Fruit fly (Drosophila melanogaster) whole organism, embryonic: ENCODE data around the gene Syx5.

ENCODE experiments used
- Adf1 ChIP-seq: fragments of 200-800 bp; sonication (Bioruptor generic); IDR thresholded peaks from 2 replicates; pipeline ENCODE4 v1.3.6; 2022; ENCODE audit warnings: missing biosample characterization, missing genetic modification characterization
- CG10462 ChIP-seq: fragments of 200-800 bp; sonication (Bioruptor generic); optimal IDR thresholded peaks from 2 replicates; lab custom pipeline; 2016; ENCODE audit warnings: missing biosample characterization, missing genetic modification characterization
- CG11560 ChIP-seq: fragments of 200-800 bp; sonication (Bioruptor generic); IDR thresholded peaks from 3 replicates; pipeline ENCODE4 v1.3.6; 2022; ENCODE audit warnings: missing biosample characterization, missing genetic modification characterization
- CG11695 ChIP-seq: fragments of 200-800 bp; sonication (Bioruptor generic); IDR thresholded peaks from 3 replicates; pipeline ENCODE4 v1.3.6; 2022; ENCODE audit warnings: missing biosample characterization, missing genetic modification characterization
- CG13296 ChIP-seq: fragments of 200-800 bp; sonication (Bioruptor generic); optimal IDR thresholded peaks from 3 replicates; lab custom pipeline; 2018; ENCODE audit warnings: missing biosample characterization, mild to moderate bottlenecking, missing genetic modification characterization
- CG15073 ChIP-seq: fragments of 200-800 bp; sonication (Bioruptor generic); optimal IDR thresholded peaks from 2 replicates; lab custom pipeline; 2016; ENCODE audit warnings: missing biosample characterization, missing genetic modification characterization
- CG1602 ChIP-seq: fragments of 200-800 bp; sonication (Bioruptor generic); optimal IDR thresholded peaks from 3 replicates; lab custom pipeline; 2016; ENCODE audit warnings: missing biosample characterization, missing genetic modification characterization
- CG1603 ChIP-seq: fragments of 200-800 bp; sonication (Bioruptor generic); optimal IDR thresholded peaks from 2 replicates; lab custom pipeline; 2019; ENCODE audit warnings: missing biosample characterization, mild to moderate bottlenecking, missing genetic modification characterization, moderate library complexity
- CG32532 ChIP-seq: fragments of 200-800 bp; sonication (Bioruptor generic); IDR thresholded peaks from 2 replicates; pipeline ENCODE4 v1.3.6; 2022; ENCODE audit warnings: missing biosample characterization, missing genetic modification characterization
- CG4854 ChIP-seq: fragments of 200-800 bp; sonication (Bioruptor generic); optimal IDR thresholded peaks from 2 replicates; lab custom pipeline; 2016; ENCODE audit warnings: missing biosample characterization, missing genetic modification characterization, inconsistent platforms
- CG6813 ChIP-seq: fragments of 200-800 bp; sonication (Bioruptor generic); optimal IDR thresholded peaks from 2 replicates; lab custom pipeline; 2017; ENCODE audit warnings: missing biosample characterization, missing genetic modification characterization, mild to moderate bottlenecking, moderate library complexity, missing genetic modification reagents
- CG7556 ChIP-seq: fragments of 200-800 bp; sonication (Bioruptor generic); optimal IDR thresholded peaks from 2 replicates; lab custom pipeline; 2017; ENCODE audit warnings: missing biosample characterization, mild to moderate bottlenecking, missing genetic modification characterization
- CG7987 ChIP-seq: fragments of 200-800 bp; sonication (Bioruptor generic); optimal IDR thresholded peaks from 2 replicates; lab custom pipeline; 2018; ENCODE audit warnings: missing biosample characterization, mild to moderate bottlenecking, missing genetic modification characterization, moderate library complexity
- CG9797 ChIP-seq: fragments of 200-800 bp; sonication (Bioruptor generic); optimal IDR thresholded peaks from 3 replicates; lab custom pipeline; 2018; ENCODE audit warnings: missing biosample characterization, mild to moderate bottlenecking, missing genetic modification characterization
- CHES-1-like ChIP-seq: fragments of 200-800 bp; sonication (Bioruptor generic); optimal IDR thresholded peaks from 2 replicates; lab custom pipeline; 2016; ENCODE audit warnings: missing biosample characterization, missing genetic modification characterization
- CrebB ChIP-seq: fragments of 200-800 bp; sonication (Bioruptor generic); optimal IDR thresholded peaks from 3 replicates; lab custom pipeline; 2018; ENCODE audit warnings: missing biosample characterization, mild to moderate bottlenecking, missing genetic modification characterization
- Dek ChIP-seq: fragments of 200-800 bp; sonication (Bioruptor generic); optimal IDR thresholded peaks from 3 replicates; lab custom pipeline; 2019; ENCODE audit warnings: missing biosample characterization, mild to moderate bottlenecking, missing genetic modification characterization, moderate library complexity
- Dll ChIP-seq: fragments of 200-800 bp; sonication (Bioruptor generic); IDR thresholded peaks from 4 replicates; pipeline ENCODE4 v1.3.6; 2022; ENCODE audit warnings: missing biosample characterization, missing genetic modification characterization; ENCODE audit not compliant: partially characterized antibody
- Doc3 ChIP-seq: fragments of 200-800 bp; sonication (Bioruptor generic); IDR thresholded peaks from 3 replicates; pipeline ENCODE4 v1.3.6; 2022; ENCODE audit warnings: missing biosample characterization, missing genetic modification characterization; ENCODE audit not compliant: partially characterized antibody
- Drgx ChIP-seq: fragments of 200-800 bp; sonication (Bioruptor generic); IDR thresholded peaks from 2 replicates; pipeline ENCODE4 v1.3.6; 2022; ENCODE audit warnings: missing biosample characterization, missing genetic modification characterization
- E2f1 ChIP-seq: fragments of 200-800 bp; sonication (Bioruptor generic); IDR thresholded peaks from 2 replicates; pipeline ENCODE4 v1.3.6; 2022; ENCODE audit warnings: missing biosample characterization, missing genetic modification characterization
- ERR ChIP-seq: fragments of 200-800 bp; sonication (Bioruptor generic); optimal IDR thresholded peaks from 2 replicates; lab custom pipeline; 2016; ENCODE audit warnings: missing biosample characterization, missing genetic modification characterization
- H15 ChIP-seq: fragments of 200-800 bp; sonication (Bioruptor generic); IDR thresholded peaks from 3 replicates; pipeline ENCODE4 v1.3.6; 2022; ENCODE audit warnings: missing biosample characterization, missing genetic modification characterization
- HHEX ChIP-seq: fragments of 200-800 bp; sonication (Bioruptor generic); optimal IDR thresholded peaks from 3 replicates; lab custom pipeline; 2017; ENCODE audit warnings: missing biosample characterization, mild to moderate bottlenecking, missing genetic modification characterization, missing genetic modification reagents
- Hsf ChIP-seq: fragments of 200-800 bp; sonication (Bioruptor generic); optimal IDR thresholded peaks from 3 replicates; lab custom pipeline; 2016; ENCODE audit warnings: missing biosample characterization, missing genetic modification characterization
- MBD-R2 ChIP-seq: fragments of 200-800 bp; sonication (Bioruptor generic); IDR thresholded peaks from 2 replicates; pipeline ENCODE4 v1.3.6; 2022; ENCODE audit warnings: missing biosample characterization, missing genetic modification characterization
- Med ChIP-seq: fragments of 200-800 bp; sonication (Bioruptor generic); peaks from one replicate; lab custom pipeline; 2016; ENCODE audit warnings: missing biosample characterization, missing genetic modification characterization, mild to moderate bottlenecking, inconsistent platforms, moderate library complexity
- Myb ChIP-seq: fragments of 200-800 bp; sonication (Bioruptor generic); optimal IDR thresholded peaks from 2 replicates; lab custom pipeline; 2016; ENCODE audit warnings: missing biosample characterization, missing genetic modification characterization
- Ssrp ChIP-seq: fragments of 200-800 bp; sonication (Bioruptor generic); optimal IDR thresholded peaks from 2 replicates; lab custom pipeline; 2018; ENCODE audit warnings: missing biosample characterization, mild to moderate bottlenecking, missing genetic modification characterization, moderate library complexity
- Trl ChIP-seq, 3 experiments: fragments of >200 bp in 2 of 3; fragments of 200-800 bp in 1 of 3; sonication (Bioruptor generic) in 1 of 3; optimal IDR thresholded peaks; 2 replicates in 1 of 3; 3 replicates in 2 of 3; lab custom pipeline; 2016 to 2017; ENCODE audit warnings: missing biosample characterization in 1 of 3, missing genetic modification characterization in 1 of 3
- ab ChIP-seq: fragments of 200-800 bp; sonication (Bioruptor generic); optimal IDR thresholded peaks from 2 replicates; lab custom pipeline; 2016; ENCODE audit warnings: missing biosample characterization, missing genetic modification characterization
- amos ChIP-seq: fragments of 200-800 bp; sonication (Bioruptor generic); IDR thresholded peaks from 2 replicates; pipeline ENCODE4 v1.3.6; 2022; ENCODE audit warnings: missing biosample characterization, missing genetic modification characterization; ENCODE audit not compliant: partially characterized antibody
- ara ChIP-seq: fragments of 200-800 bp; sonication (Bioruptor generic); IDR thresholded peaks from 2 replicates; pipeline ENCODE4 v1.3.6; 2022; ENCODE audit warnings: missing biosample characterization, missing genetic modification characterization
- ash1 ChIP-seq: fragments of 200-800 bp; sonication (Bioruptor generic); optimal IDR thresholded peaks from 2 replicates; lab custom pipeline; 2018; ENCODE audit warnings: missing biosample characterization, mild to moderate bottlenecking, missing genetic modification characterization
- bbx ChIP-seq: fragments of 200-800 bp; sonication (Bioruptor generic); IDR thresholded peaks from 2 replicates; pipeline ENCODE4 v1.3.6; 2022; ENCODE audit warnings: missing biosample characterization, missing genetic modification characterization; ENCODE audit not compliant: partially characterized antibody
- btn ChIP-seq: fragments of 200-800 bp; sonication (Bioruptor generic); optimal IDR thresholded peaks from 2 replicates; lab custom pipeline; 2016; ENCODE audit warnings: missing biosample characterization, missing genetic modification characterization
- gcm2 ChIP-seq: fragments of 200-800 bp; sonication (Bioruptor generic); optimal IDR thresholded peaks from 2 replicates; lab custom pipeline; 2016; ENCODE audit warnings: missing biosample characterization, missing genetic modification characterization
- gem ChIP-seq: fragments of 200-800 bp; sonication (Bioruptor generic); optimal IDR thresholded peaks from 2 replicates; lab custom pipeline; 2019; ENCODE audit warnings: missing biosample characterization, mild to moderate bottlenecking, missing genetic modification characterization, moderate library complexity
- gro ChIP-seq: fragments of 200-800 bp; sonication (Bioruptor generic); optimal IDR thresholded peaks from 2 replicates; lab custom pipeline; 2016; ENCODE audit warnings: missing biosample characterization, missing genetic modification characterization
- nmo ChIP-seq: fragments of 200-800 bp; sonication (Bioruptor generic); optimal IDR thresholded peaks from 2 replicates; lab custom pipeline; 2018; ENCODE audit warnings: missing biosample characterization, mild to moderate bottlenecking, missing genetic modification characterization, moderate library complexity
- org-1 ChIP-seq: fragments of 200-800 bp; sonication (Bioruptor generic); optimal IDR thresholded peaks from 2 replicates; lab custom pipeline; 2017; ENCODE audit warnings: missing biosample characterization, missing genetic modification characterization
- peb ChIP-seq: fragments of 200-800 bp; sonication (Bioruptor generic); IDR thresholded peaks from 2 replicates; pipeline ENCODE4 v1.3.6; 2022; ENCODE audit warnings: missing biosample characterization, missing genetic modification characterization
- pho ChIP-seq: fragments of 200-800 bp; sonication (Bioruptor generic); optimal IDR thresholded peaks from 2 replicates; lab custom pipeline; 2016; ENCODE audit warnings: missing biosample characterization, missing genetic modification characterization
- sens ChIP-seq: fragments of 200-800 bp; sonication (Bioruptor generic); peaks from one replicate; lab custom pipeline; 2016; ENCODE audit warnings: missing biosample characterization, missing genetic modification characterization
- sim ChIP-seq: fragments of 200-800 bp; sonication (Bioruptor generic); IDR thresholded peaks from 2 replicates; pipeline ENCODE4 v1.3.6; 2022; ENCODE audit warnings: missing biosample characterization, missing genetic modification characterization
- toy ChIP-seq: fragments of 200-800 bp; sonication (Bioruptor generic); IDR thresholded peaks from 2 replicates; pipeline ENCODE4 v1.3.6; 2022; ENCODE audit warnings: missing biosample characterization, missing genetic modification characterization
- vnd ChIP-seq: fragments of 200-800 bp; sonication (Bioruptor generic); IDR thresholded peaks from 3 replicates; pipeline ENCODE4 v1.3.6; 2022; ENCODE audit warnings: missing biosample characterization, missing genetic modification characterization; ENCODE audit not compliant: partially characterized antibody
- wor ChIP-seq: fragments of 200-800 bp; sonication (Bioruptor generic); IDR thresholded peaks from 2 replicates; pipeline ENCODE4 v1.3.6; 2022; ENCODE audit warnings: missing biosample characterization, missing genetic modification characterization
- zf30C ChIP-seq: fragments of 200-800 bp; sonication (Bioruptor generic); optimal IDR thresholded peaks from 3 replicates; lab custom pipeline; 2018; ENCODE audit warnings: missing biosample characterization, mild to moderate bottlenecking, missing genetic modification characterization
- zfh1 ChIP-seq: fragments of 200-800 bp; sonication (Bioruptor generic); IDR thresholded peaks from 3 replicates; pipeline ENCODE4 v1.3.6; 2022; ENCODE audit warnings: missing biosample characterization, missing genetic modification characterization

The Syx5 gene

dm6 chr2L:16287602-16288392, 19.3 kb upstream of the Syx5 start, which contains the start of the genes crp and pkaap (continued):
- TF ChIP-seq gcm2 (GFP tag; lab: Kevin White, UChicago) (peak; percentile 78), vnd (GFP tag; lab: Robert Waterston, UW) (no peak), zf30C (GFP tag; lab: Kevin White, UChicago) (peak; percentile 71), Adf1 (GFP tag; lab: Robert Waterston, UW) (no peak), ara (no peak), CG10462 (peak; percentile 52), ash1 (GFP tag; lab: Kevin White, UChicago) (peak; percentile 44), HHEX (peak; percentile 75), nmo (GFP tag; lab: Kevin White, UChicago) (peak; percentile 27), toy (GFP tag; lab: Robert Waterston, UW) (no peak), amos (GFP tag; lab: Robert Waterston, UW) (no peak), CG7556 (GFP tag; lab: Kevin White, UChicago) (peak; percentile 65), gem (tag; lab: Kevin White, UChicago) (no peak), ab (GFP tag; lab: Kevin White, UChicago) (peak; percentile 56), CG9797 (GFP tag; lab: Kevin White, UChicago) (peak; percentile 85), btn (GFP tag; lab: Kevin White, UChicago) (peak; percentile 77), CG1602 (peak; percentile 85), Dek (tag; lab: Kevin White, UChicago) (peak; percentile 75), CG1603 (tag; lab: Kevin White, UChicago) (peak; percentile 89), Trl (optimal IDR thresholded peaks at IDR 0.05; lab: Kevin White, UChicago) (no peak), Trl (GFP tag; optimal IDR thresholded peaks at IDR 0.05; lab: Kevin White, UChicago) (peak; percentile 94), sens (GFP tag; lab: Kevin White, UChicago) (peak; percentile 97), Myb (GFP tag; lab: Kevin White, UChicago) (peak; percentile 84), CG15073 (GFP tag; lab: Kevin White, UChicago) (peak; percentile 13), pho (GFP tag; lab: Kevin White, UChicago) (peak; percentile 83), Hsf (GFP tag; lab: Kevin White, UChicago) (peak; percentile 91), ERR (GFP tag; lab: Kevin White, UChicago) (peak; percentile 87), CG6813 (GFP tag; lab: Kevin White, UChicago) (peak; percentile 64), Ssrp (tag; lab: Kevin White, UChicago) (no peak), bbx (GFP tag; lab: Robert Waterston, UW) (no peak), wor (no peak), org-1 (GFP tag; lab: Kevin White, UChicago) (peak; percentile 29), zfh1 (GFP tag; lab: Robert Waterston, UW) (no peak), CG4854 (GFP tag; lab: Kevin White, UChicago) (peak; percentile 86), CG11695 (GFP tag; lab: Robert Waterston, UW) (no peak), Drgx (GFP tag; lab: Robert Waterston, UW) (no peak), CrebB (tag; lab: Kevin White, UChicago) (peak; percentile 84), CG13296 (GFP tag; lab: Kevin White, UChicago) (peak; percentile 55), Dll (GFP tag; lab: Robert Waterston, UW) (no peak), gro (GFP tag; lab: Kevin White, UChicago) (peak; percentile 89), CG7987 (GFP tag; lab: Kevin White, UChicago) (peak; percentile 74), peb (no peak), CG32532 (GFP tag; lab: Robert Waterston, UW) (no peak), CHES-1-like (GFP tag; lab: Kevin White, UChicago) (peak; percentile 91), Med (GFP tag; lab: Kevin White, UChicago) (peak; percentile 98), sim (GFP tag; lab: Robert Waterston, UW) (no peak), Doc3 (GFP tag; lab: Robert Waterston, UW) (no peak), CG11560 (tag; lab: Robert Waterston, UW) (no peak), MBD-R2 (GFP tag; lab: Robert Waterston, UW) (no peak), H15 (GFP tag; lab: Robert Waterston, UW) (no peak), E2f1 (GFP tag; lab: Robert Waterston, UW) (no peak)
